Fruit fly (Drosophila melanogaster) Kc167 (cell line): ENCODE data around the gene Ino80.

ENCODE experiments used
- Myc ChIP-seq: fragments of >200 bp; optimal IDR thresholded peaks from 2 replicates; lab custom pipeline; 2017; ENCODE audit warnings: missing external identifiers
- Sin3A ChIP-seq: fragments of >200 bp; optimal IDR thresholded peaks from 2 replicates; lab custom pipeline; 2018; ENCODE audit warnings: missing external identifiers
- h ChIP-seq: fragments of >200 bp; optimal IDR thresholded peaks from 3 replicates; lab custom pipeline; 2018; ENCODE audit warnings: missing external identifiers
- insv ChIP-seq: fragments of >200 bp; optimal IDR thresholded peaks from 3 replicates; lab custom pipeline; 2018; ENCODE audit warnings: missing external identifiers
- psq ChIP-seq: fragments of >200 bp; optimal IDR thresholded peaks from 2 replicates; lab custom pipeline; 2017; ENCODE audit warnings: missing external identifiers
- ttk ChIP-seq: sonication (Bioruptor generic); optimal IDR thresholded peaks from 2 replicates; lab custom pipeline; 2017; ENCODE audit warnings: missing external identifiers

DNA sequence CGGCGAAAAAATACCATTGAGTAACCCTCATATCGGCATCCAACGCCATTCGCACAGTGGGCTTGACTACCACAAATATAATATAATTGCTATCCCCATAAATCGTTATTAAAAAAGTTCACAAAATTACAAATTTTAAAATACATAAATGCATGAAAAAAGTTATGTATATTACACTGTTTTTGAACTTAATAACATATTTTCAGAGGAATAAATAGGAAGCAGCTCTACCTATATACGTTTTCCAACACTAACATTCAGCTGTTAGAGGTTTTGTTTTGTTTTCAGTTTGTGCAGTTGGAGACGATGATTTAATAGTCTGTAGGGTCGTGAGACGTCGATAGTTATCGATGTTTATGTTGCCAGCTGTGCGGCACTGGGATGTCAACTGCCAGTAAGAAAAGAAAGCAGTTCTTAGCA is at the start of gene Ino80, which contains the start of gene Aptx:
- no peak for TF ChIP-seq insv (lab: Kevin White, UChicago)
- no peak for TF ChIP-seq psq (lab: Kevin White, UChicago)
- TF ChIP-seq h (lab: Kevin White, UChicago) = no peak
- TF ChIP-seq ttk (lab: Kevin White, UChicago) = no peak
- TF ChIP-seq Myc (lab: Kevin White, UChicago) = no peak
- no peak for TF ChIP-seq Sin3A (lab: Kevin White, UChicago)
